Fruit fly (Drosophila melanogaster) whole organism, prepupa: ENCODE results near the gene CaMKII.

Experiments used
- Blimp-1 ChIP-seq: fragments of 200-800 bp; sonication (Bioruptor generic); optimal IDR thresholded peaks from 3 replicates; lab custom pipeline; 2017; ENCODE audit warnings: missing biosample characterization, missing genetic modification characterization, mild to moderate bottlenecking, moderate library complexity, missing genetic modification reagents
- CG10631 ChIP-seq: fragments of 200-800 bp; sonication (Bioruptor generic); optimal IDR thresholded peaks from 2 replicates; lab custom pipeline; 2016; ENCODE audit warnings: missing biosample characterization, missing genetic modification characterization
- CG11762 ChIP-seq: fragments of 200-800 bp; sonication (Bioruptor generic); optimal IDR thresholded peaks from 3 replicates; lab custom pipeline; 2016; ENCODE audit warnings: missing biosample characterization, missing genetic modification characterization; ENCODE audit not compliant: insufficient read depth
- CG11902 ChIP-seq: fragments of 200-800 bp; sonication (Bioruptor generic); optimal IDR thresholded peaks from 3 replicates; lab custom pipeline; 2016; ENCODE audit warnings: missing biosample characterization, missing genetic modification characterization
- CG1621 ChIP-seq: fragments of 200-800 bp; sonication (Bioruptor generic); optimal IDR thresholded peaks from 3 replicates; lab custom pipeline; 2018; ENCODE audit warnings: missing biosample characterization, mild to moderate bottlenecking, missing genetic modification characterization
- CG16779 ChIP-seq: fragments of 200-800 bp; sonication (Bioruptor generic); optimal IDR thresholded peaks from 3 replicates; lab custom pipeline; 2017; ENCODE audit warnings: missing biosample characterization, mild to moderate bottlenecking, missing genetic modification characterization
- CG3032 ChIP-seq: fragments of 200-800 bp; optimal IDR thresholded peaks from 2 replicates; lab custom pipeline; 2019; ENCODE audit warnings: missing biosample characterization, mild to moderate bottlenecking, missing genetic modification characterization, moderate library complexity
- CG32006 ChIP-seq: fragments of 200-800 bp; sonication (Bioruptor generic); optimal IDR thresholded peaks from 3 replicates; lab custom pipeline; 2017; ENCODE audit warnings: missing biosample characterization, mild to moderate bottlenecking, missing genetic modification characterization
- CG34406 ChIP-seq: fragments of 200-800 bp; sonication (Bioruptor generic); optimal IDR thresholded peaks from 3 replicates; lab custom pipeline; 2016; ENCODE audit warnings: missing biosample characterization, missing genetic modification characterization
- CG4318 ChIP-seq: fragments of 200-800 bp; sonication (Bioruptor generic); optimal IDR thresholded peaks from 3 replicates; lab custom pipeline; 2017; ENCODE audit warnings: missing biosample characterization, mild to moderate bottlenecking, missing genetic modification characterization
- CG6276 ChIP-seq: fragments of 200-800 bp; sonication (Bioruptor generic); optimal IDR thresholded peaks from 2 replicates; lab custom pipeline; 2017; ENCODE audit warnings: missing biosample characterization, mild to moderate bottlenecking, missing genetic modification characterization
- CG6808 ChIP-seq: fragments of 200-800 bp; sonication (Bioruptor generic); optimal IDR thresholded peaks from 3 replicates; lab custom pipeline; 2017; ENCODE audit warnings: missing biosample characterization, missing genetic modification characterization, mild to moderate bottlenecking, moderate library complexity, missing genetic modification reagents
- CG8119 ChIP-seq: fragments of 200-800 bp; sonication (Bioruptor generic); IDR thresholded peaks from 3 replicates; pipeline ENCODE4 v1.3.6; 2022; ENCODE audit warnings: missing biosample characterization, missing genetic modification characterization
- CG8632 ChIP-seq: fragments of 200-800 bp; sonication (Bioruptor generic); optimal IDR thresholded peaks from 3 replicates; lab custom pipeline; 2016; ENCODE audit warnings: missing biosample characterization, missing genetic modification characterization
- Eip75B ChIP-seq: fragments of 200-800 bp; sonication (Bioruptor generic); optimal IDR thresholded peaks from 3 replicates; lab custom pipeline; 2016; ENCODE audit warnings: missing biosample characterization, missing genetic modification characterization
- Eip93F ChIP-seq: fragments of 200-800 bp; sonication (Bioruptor generic); optimal IDR thresholded peaks from 2 replicates; lab custom pipeline; 2016; ENCODE audit warnings: missing biosample characterization, mild to moderate bottlenecking, missing genetic modification characterization
- Ets21C ChIP-seq: fragments of 200-800 bp; sonication (Bioruptor generic); optimal IDR thresholded peaks from 3 replicates; lab custom pipeline; 2016; ENCODE audit warnings: missing biosample characterization, missing genetic modification characterization
- Ets96B ChIP-seq: fragments of 200-800 bp; optimal IDR thresholded peaks from 2 replicates; lab custom pipeline; 2019; ENCODE audit warnings: missing biosample characterization, mild to moderate bottlenecking, missing genetic modification characterization, moderate library complexity
- Gug ChIP-seq: fragments of 200-800 bp; sonication (Bioruptor generic); IDR thresholded peaks from 2 replicates; pipeline ENCODE4 v1.3.6; 2022; ENCODE audit warnings: missing biosample characterization, missing genetic modification characterization
- Hr38 ChIP-seq: sonication (Bioruptor generic); optimal IDR thresholded peaks from 2 replicates; lab custom pipeline; 2016; ENCODE audit warnings: missing biosample characterization, missing genetic modification characterization
- Lpt ChIP-seq: fragments of 200-800 bp; sonication (Bioruptor generic); optimal IDR thresholded peaks from 3 replicates; lab custom pipeline; 2016; ENCODE audit warnings: missing biosample characterization, missing genetic modification characterization
- Smox ChIP-seq: fragments of 200-800 bp; sonication (Bioruptor generic); optimal IDR thresholded peaks from 3 replicates; lab custom pipeline; 2016; ENCODE audit warnings: missing biosample characterization, missing genetic modification characterization
- Sox102F ChIP-seq: fragments of 200-800 bp; sonication (Bioruptor generic); optimal IDR thresholded peaks from 2 replicates; lab custom pipeline; 2016; ENCODE audit warnings: missing biosample characterization, mild to moderate bottlenecking, missing genetic modification characterization
- Sox14 ChIP-seq: fragments of 200-800 bp; sonication (Bioruptor generic); optimal IDR thresholded peaks from 3 replicates; lab custom pipeline; 2016; ENCODE audit warnings: missing biosample characterization, missing genetic modification characterization
- cyc ChIP-seq: fragments of 200-800 bp; sonication (Bioruptor generic); optimal IDR thresholded peaks from 3 replicates; lab custom pipeline; 2016; ENCODE audit warnings: missing biosample characterization, missing genetic modification characterization
- dsx ChIP-seq: fragments of 200-800 bp; optimal IDR thresholded peaks from 3 replicates; lab custom pipeline; 2019; ENCODE audit warnings: missing biosample characterization, mild to moderate bottlenecking, missing genetic modification characterization, moderate library complexity; ENCODE audit not compliant: poor library complexity, severe bottlenecking
- eg ChIP-seq: fragments of 200-800 bp; sonication (Bioruptor generic); IDR thresholded peaks from 3 replicates; pipeline ENCODE4 v1.3.6; 2022; ENCODE audit warnings: missing biosample characterization, missing genetic modification characterization
- fd59A ChIP-seq: fragments of 200-800 bp; sonication (Bioruptor generic); optimal IDR thresholded peaks from 2 replicates; lab custom pipeline; 2017; ENCODE audit warnings: missing biosample characterization, mild to moderate bottlenecking, missing genetic modification characterization, missing genetic modification reagents
- net ChIP-seq: fragments of 200-800 bp; sonication (Bioruptor generic); optimal IDR thresholded peaks from 3 replicates; lab custom pipeline; 2016; ENCODE audit warnings: missing biosample characterization, missing genetic modification characterization
- spab ChIP-seq: fragments of 200-800 bp; sonication (Bioruptor generic); optimal IDR thresholded peaks from 2 replicates; lab custom pipeline; 2017; ENCODE audit warnings: missing biosample characterization, mild to moderate bottlenecking, missing genetic modification characterization, missing genetic modification reagents
- ss ChIP-seq, 2 experiments: fragments of 200-800 bp; sonication (Bioruptor generic); optimal IDR thresholded peaks; 2 replicates in 1 of 2; 3 replicates in 1 of 2; lab custom pipeline; 2017 to 2018; ENCODE audit warnings: mild to moderate bottlenecking in 2 of 2, missing biosample characterization in 2 of 2, missing genetic modification characterization in 2 of 2, moderate library complexity in 1 of 2
- vri ChIP-seq: fragments of 200-800 bp; sonication (Bioruptor generic); optimal IDR thresholded peaks from 3 replicates; lab custom pipeline; 2016; ENCODE audit warnings: missing biosample characterization, mild to moderate bottlenecking, missing genetic modification characterization

Gene CaMKII

dm6 chr4:1025101-1025500 lies 28.4 kb downstream of the CaMKII start:
- TF ChIP-seq Eip93F (GFP tag; lab: Kevin White, UChicago): no peak
- no peak for TF ChIP-seq CG3032 (tag; lab: Kevin White, UChicago)
- TF ChIP-seq Eip75B (GFP tag; lab: Kevin White, UChicago): no peak
- TF ChIP-seq Blimp-1 (GFP tag; lab: Kevin White, UChicago): no peak
- no peak for TF ChIP-seq CG8119 (GFP tag; lab: Robert Waterston, UW)
- no peak for TF ChIP-seq CG1621
- TF ChIP-seq CG6808: no peak
- TF ChIP-seq Ets96B (tag; lab: Kevin White, UChicago): no peak
- no peak for TF ChIP-seq Sox102F (GFP tag; lab: Kevin White, UChicago)
- TF ChIP-seq Gug (GFP tag; lab: Robert Waterston, UW): no peak
- no peak for TF ChIP-seq spab (GFP tag; lab: Kevin White, UChicago)

- TF ChIP-seq ss (GFP tag; optimal IDR thresholded peaks at IDR 0.05; lab: Kevin White, UChicago) (no peak), CG3032 (tag; lab: Kevin White, UChicago) (no peak), dsx (GFP tag; lab: Kevin White, UChicago) (no peak), CG34406 (GFP tag; lab: Kevin White, UChicago) (no peak), fd59A (GFP tag; lab: Kevin White, UChicago) (no peak), CG4318 (GFP tag; lab: Kevin White, UChicago) (no peak), CG11762 (GFP tag; lab: Kevin White, UChicago) (no peak), Smox (no peak)
Measured at dm6 chr4:1008444-1008843, 45.1 kb downstream of the CaMKII start.

DNA sequence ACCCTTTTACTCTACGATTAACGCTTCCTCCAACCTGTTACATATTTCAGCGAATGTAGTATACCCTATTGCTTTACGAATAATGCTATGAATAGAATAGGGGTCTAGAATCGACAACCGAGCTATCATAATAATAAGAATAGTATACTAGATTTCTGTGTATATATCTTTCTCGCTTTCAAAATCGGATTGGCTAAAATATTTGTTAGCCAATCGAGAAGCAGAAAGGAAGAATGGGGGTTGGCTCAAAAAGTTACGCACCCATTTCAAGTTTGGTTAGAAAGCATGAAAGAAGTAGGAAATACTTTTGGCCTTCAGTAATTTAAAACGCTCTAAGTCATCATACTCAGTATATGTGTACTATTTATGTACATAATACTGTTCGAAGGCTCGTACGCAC lies 57.5 kb downstream of the CaMKII start:
- TF ChIP-seq eg (GFP tag; lab: Robert Waterston, UW) (no peak), CG16779 (tag; lab: Kevin White, UChicago) (no peak), CG10631 (GFP tag; lab: Kevin White, UChicago) (no peak), ss (GFP tag; optimal IDR thresholded peaks at IDR 0.05; lab: Kevin White, UChicago) (no peak), vri (GFP tag; lab: Kevin White, UChicago) (no peak), Sox14 (GFP tag; lab: Kevin White, UChicago) (no peak), Lpt (no peak), CG8632 (GFP tag; lab: Kevin White, UChicago) (no peak), spab (GFP tag; lab: Kevin White, UChicago) (no peak), Hr38 (no peak), cyc (GFP tag; lab: Kevin White, UChicago) (no peak), CG32006 (GFP tag; lab: Kevin White, UChicago) (no peak), Ets21C (GFP tag; lab: Kevin White, UChicago) (no peak), CG11902 (GFP tag; lab: Kevin White, UChicago) (no peak)

DNA sequence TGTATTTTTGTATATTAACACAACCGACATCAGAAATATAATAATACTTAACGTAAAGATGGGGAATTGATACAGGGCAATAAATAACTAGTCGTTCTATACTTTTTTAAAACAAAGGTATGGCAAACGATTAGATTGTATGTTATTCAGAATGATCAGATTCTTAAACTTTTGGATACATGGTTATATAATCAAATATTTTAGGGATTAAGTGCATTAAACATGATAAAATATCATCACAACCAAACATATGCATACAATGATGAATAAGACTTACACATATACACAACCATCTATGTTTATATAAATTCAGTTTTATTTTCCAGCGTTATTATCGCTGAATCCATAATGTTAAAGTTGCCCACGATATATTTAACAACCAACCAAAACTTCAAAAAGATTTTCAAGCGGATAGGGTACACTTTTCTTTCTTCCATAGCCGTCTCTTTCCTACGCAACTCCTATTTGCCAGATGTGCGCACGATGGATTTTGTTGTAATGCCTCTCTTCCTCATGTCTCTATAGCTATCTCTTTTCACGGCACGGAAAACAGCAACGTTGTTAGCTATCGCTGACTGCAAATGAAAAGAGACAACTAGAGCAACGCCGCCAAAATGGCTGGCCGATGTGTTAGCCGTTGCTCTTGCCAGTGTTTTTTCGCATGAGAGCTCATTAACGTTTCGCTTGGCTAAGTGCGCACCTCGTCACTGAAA lies 64.3 kb downstream of the CaMKII start, which contains the start of gene toy:
TSS of gene toy (plus strand) at position 668 of the 713 bp plus-strand sequence.
- TF ChIP-seq CG32006 (GFP tag; lab: Kevin White, UChicago): no peak
- no peak for TF ChIP-seq net (GFP tag; lab: Kevin White, UChicago)
- no peak for TF ChIP-seq CG6276 (GFP tag; lab: Kevin White, UChicago)
- no peak for TF ChIP-seq Sox102F (GFP tag; lab: Kevin White, UChicago)
- TF ChIP-seq dsx (GFP tag; lab: Kevin White, UChicago): no peak
